Worm (Caenorhabditis elegans) whole organism, L1 larva: ENCODE results near the gene C08E8.5.

Experiments used
- Y116A8C.19 ChIP-seq: sonication (generic microtip); optimal IDR thresholded peaks from 2 replicates; lab custom pipeline; 2016; ENCODE audit warnings: missing compliant biosample characterization, missing genetic modification characterization, borderline replicate concordance
- aly-2 ChIP-seq: fragments of 150-350 bp; optimal IDR thresholded peaks from 2 replicates; lab custom pipeline; 2014; ENCODE audit warnings: missing biosample characterization, missing genetic modification characterization
- ama-1 ChIP-seq: fragments of 150-350 bp; optimal IDR thresholded peaks from 2 replicates; lab custom pipeline; 2014
- ceh-63 ChIP-seq: fragments of 200-800 bp; sonication (Bioruptor generic); optimal IDR thresholded peaks from 2 replicates; lab custom pipeline; 2018; ENCODE audit warnings: mild to moderate bottlenecking, missing genetic modification characterization, missing compliant biosample characterization
- ceh-8 ChIP-seq: fragments of 200-800 bp; sonication (Bioruptor generic); optimal IDR thresholded peaks from 2 replicates; lab custom pipeline; 2018; ENCODE audit warnings: mild to moderate bottlenecking, missing genetic modification characterization, moderate library complexity, missing compliant biosample characterization
- ces-1 ChIP-seq: fragments of 150-350 bp; optimal IDR thresholded peaks from 2 replicates; lab custom pipeline; 2014; ENCODE audit warnings: missing biosample characterization, missing genetic modification reagents, missing genetic modification characterization
- dpl-1 ChIP-seq, 3 experiments: fragments of 150-350 bp in 2 of 3; sonication (generic microtip) in 1 of 3; optimal IDR thresholded peaks; 2 replicates each; lab custom pipeline; 2014 to 2017; ENCODE audit warnings: missing biosample characterization in 3 of 3, missing genetic modification characterization in 3 of 3, missing genetic modification reagents in 3 of 3
- dsc-1 ChIP-seq: sonication (generic microtip); optimal IDR thresholded peaks from 2 replicates; lab custom pipeline; 2016; ENCODE audit warnings: mild to moderate bottlenecking, missing genetic modification characterization, missing compliant biosample characterization
- efl-3 ChIP-seq: fragments of 200-800 bp; sonication (Bioruptor generic); optimal IDR thresholded peaks from 2 replicates; lab custom pipeline; 2018; ENCODE audit warnings: mild to moderate bottlenecking, missing genetic modification characterization, missing compliant biosample characterization
- egl-13 ChIP-seq: sonication (generic microtip); optimal IDR thresholded peaks from 2 replicates; lab custom pipeline; 2016; ENCODE audit warnings: missing genotype, missing genetic modification reagents, missing genetic modification characterization, missing compliant biosample characterization
- elt-2 ChIP-seq: sonication (generic microtip); optimal IDR thresholded peaks from 2 replicates; lab custom pipeline; 2016; ENCODE audit warnings: missing genetic modification characterization, mild to moderate bottlenecking, inconsistent platforms, missing compliant biosample characterization, missing genetic modification reagents
- elt-3 ChIP-seq, 6 experiments: fragments of 150-350 bp in 1 of 6; sonication (generic microtip); optimal IDR thresholded peaks; 2 replicates each; lab custom pipeline; 2017 to 2018; ENCODE audit warnings: missing biosample characterization in 6 of 6, missing genetic modification characterization in 6 of 6, inconsistent platforms in 1 of 6
- fos-1 ChIP-seq: fragments of 150-350 bp; optimal IDR thresholded peaks from 2 replicates; lab custom pipeline; 2014; ENCODE audit warnings: missing biosample characterization, missing genetic modification characterization
- grh-1 ChIP-seq: fragments of 200-800 bp; sonication (Bioruptor generic); IDR thresholded peaks from 2 replicates; pipeline ENCODE4 v1.3.6; 2022; ENCODE audit warnings: missing genetic modification reagents, missing genetic modification characterization, missing compliant biosample characterization
- hlh-4 ChIP-seq: sonication (generic microtip); optimal IDR thresholded peaks from 2 replicates; lab custom pipeline; 2016; ENCODE audit warnings: mild to moderate bottlenecking, missing genetic modification characterization, missing compliant biosample characterization
- irx-1 ChIP-seq: sonication (generic microtip); optimal IDR thresholded peaks from 2 replicates; lab custom pipeline; 2016; ENCODE audit warnings: missing genetic modification characterization, missing compliant biosample characterization
- isw-1 ChIP-seq: fragments of 200-800 bp; sonication (Bioruptor generic); IDR thresholded peaks from 2 replicates; pipeline ENCODE4 v1.3.6; 2022; ENCODE audit warnings: missing genetic modification characterization, missing compliant biosample characterization
- jun-1 ChIP-seq: fragments of 150-350 bp; optimal IDR thresholded peaks from 2 replicates; lab custom pipeline; 2014; ENCODE audit warnings: missing biosample characterization, missing genetic modification reagents, missing genetic modification characterization
- lin-14 ChIP-seq: fragments of 200-800 bp; sonication (Bioruptor generic); optimal IDR thresholded peaks from 2 replicates; lab custom pipeline; 2018; ENCODE audit warnings: mild to moderate bottlenecking, missing genetic modification characterization, moderate library complexity, missing compliant biosample characterization
- lin-15B ChIP-seq: fragments of 150-350 bp; sonication (generic microtip); optimal IDR thresholded peaks from 3 replicates; lab custom pipeline; 2014; ENCODE audit warnings: missing biosample characterization, missing genetic modification characterization
- lin-35 ChIP-seq, 2 experiments: fragments of 150-350 bp; optimal IDR thresholded peaks; 2 replicates each; lab custom pipeline; 2014; ENCODE audit warnings: missing biosample characterization in 2 of 2, missing genetic modification characterization in 2 of 2, missing genetic modification reagents in 2 of 2
- lsy-2 ChIP-seq, 2 experiments: fragments of 150-350 bp; optimal IDR thresholded peaks; 2 replicates each; lab custom pipeline; 2014; ENCODE audit warnings: missing biosample characterization in 2 of 2, missing genetic modification characterization in 2 of 2
- mdl-1 ChIP-seq, 2 experiments: fragments of 150-350 bp; optimal IDR thresholded peaks; 2 replicates each; lab custom pipeline; 2014 to 2017; ENCODE audit warnings: missing biosample characterization in 2 of 2, missing genetic modification characterization in 2 of 2, inconsistent platforms in 1 of 2
- nhr-12 ChIP-seq: sonication (generic microtip); optimal IDR thresholded peaks from 2 replicates; lab custom pipeline; 2017; ENCODE audit warnings: missing biosample characterization, missing genetic modification characterization
- nhr-19 ChIP-seq: fragments of 200-800 bp; sonication (Bioruptor generic); conservative IDR thresholded peaks from 2 replicates; pipeline ENCODE4 v1.3.6; 2022; ENCODE audit warnings: missing genetic modification characterization, missing compliant biosample characterization
- nhr-20 ChIP-seq: sonication (generic microtip); optimal IDR thresholded peaks from 2 replicates; lab custom pipeline; 2016; ENCODE audit warnings: mild to moderate bottlenecking, missing genetic modification characterization, missing compliant biosample characterization
- nhr-28 ChIP-seq: fragments of 150-350 bp; optimal IDR thresholded peaks from 2 replicates; lab custom pipeline; 2014; ENCODE audit warnings: missing biosample characterization, missing genetic modification characterization
- nhr-71 ChIP-seq: sonication (generic microtip); optimal IDR thresholded peaks from 2 replicates; lab custom pipeline; 2016; ENCODE audit warnings: mild to moderate bottlenecking, missing genetic modification characterization, moderate library complexity, missing compliant biosample characterization
- nhr-77 ChIP-seq: fragments of 150-350 bp; optimal IDR thresholded peaks from 2 replicates; lab custom pipeline; 2014; ENCODE audit warnings: missing biosample characterization, missing genetic modification characterization
- nhr-84 ChIP-seq: sonication (generic microtip); optimal IDR thresholded peaks from 2 replicates; lab custom pipeline; 2017; ENCODE audit warnings: missing biosample characterization, missing genetic modification characterization
- nhr-85 ChIP-seq: sonication (generic microtip); peaks from one replicate; lab custom pipeline; 2016; ENCODE audit warnings: missing genetic modification characterization, inconsistent platforms, missing compliant biosample characterization
- nhr-90 ChIP-seq: sonication (generic microtip); optimal IDR thresholded peaks from 2 replicates; lab custom pipeline; 2016; ENCODE audit warnings: mild to moderate bottlenecking, missing genetic modification characterization, missing compliant biosample characterization; ENCODE audit not compliant: poor library complexity
- pag-3 ChIP-seq: sonication (generic microtip); optimal IDR thresholded peaks from 2 replicates; lab custom pipeline; 2017; ENCODE audit warnings: missing genetic modification characterization, mild to moderate bottlenecking, missing compliant biosample characterization, antibody characterized with exemption, borderline replicate concordance; ENCODE audit not compliant: insufficient read depth
- pax-3 ChIP-seq: fragments of 200-800 bp; sonication (Bioruptor generic); optimal IDR thresholded peaks from 2 replicates; lab custom pipeline; 2018; ENCODE audit warnings: mild to moderate bottlenecking, missing genetic modification characterization, moderate library complexity, missing compliant biosample characterization
- rnt-1 ChIP-seq: sonication (generic microtip); optimal IDR thresholded peaks from 2 replicates; lab custom pipeline; 2016; ENCODE audit warnings: mild to moderate bottlenecking, missing genetic modification characterization, moderate library complexity, missing compliant biosample characterization
- skn-1 ChIP-seq: fragments of 150-350 bp; optimal IDR thresholded peaks from 2 replicates; lab custom pipeline; 2014; ENCODE audit warnings: missing biosample characterization, missing genetic modification characterization
- sox-4 ChIP-seq: sonication (generic microtip); optimal IDR thresholded peaks from 2 replicates; lab custom pipeline; 2016; ENCODE audit warnings: missing genetic modification characterization, missing compliant biosample characterization
- sup-37 ChIP-seq: fragments of 200-800 bp; sonication (Bioruptor generic); optimal IDR thresholded peaks from 2 replicates; lab custom pipeline; 2018; ENCODE audit warnings: mild to moderate bottlenecking, missing genetic modification characterization, missing compliant biosample characterization
- tlp-1 ChIP-seq: fragments of 150-350 bp; optimal IDR thresholded peaks from 2 replicates; lab custom pipeline; 2014; ENCODE audit warnings: missing biosample characterization, missing genetic modification characterization
- unc-62 ChIP-seq: fragments of 150-350 bp; optimal IDR thresholded peaks from 2 replicates; lab custom pipeline; 2014; ENCODE audit warnings: missing biosample characterization, missing genetic modification reagents, missing genetic modification characterization
- unc-98 ChIP-seq: fragments of 200-800 bp; sonication (Bioruptor generic); IDR thresholded peaks from 2 replicates; pipeline ENCODE4 v1.3.6; 2022; ENCODE audit warnings: missing genetic modification characterization, missing compliant biosample characterization
- zip-4 ChIP-seq: fragments of 200-800 bp; sonication (Bioruptor generic); optimal IDR thresholded peaks from 2 replicates; lab custom pipeline; 2018; ENCODE audit warnings: mild to moderate bottlenecking, missing genetic modification characterization, moderate library complexity, missing compliant biosample characterization
- ztf-4 ChIP-seq: fragments of 150-350 bp; optimal IDR thresholded peaks from 2 replicates; lab custom pipeline; 2014; ENCODE audit warnings: missing biosample characterization, missing genetic modification characterization

C08E8.5 gene

ce11 chrV:18346080-18346479 is 13.7 kb downstream of the C08E8.5 start (continued):
- peak in 1 of 2 experiments; percentile 71 for TF ChIP-seq lin-35 (GFP tag; optimal IDR thresholded peaks at IDR 0.05; lab: Kevin White, UChicago)
- TF ChIP-seq ztf-4 (tag; lab: Kevin White, UChicago), result no peak
- TF ChIP-seq jun-1 (tag; lab: Kevin White, UChicago), result peak; percentile 89
- no peak for TF ChIP-seq Y116A8C.19 (tag; lab: Kevin White, UChicago)
- TF ChIP-seq dsc-1 (tag; lab: Kevin White, UChicago), result no peak
- TF ChIP-seq lin-15B (tag; lab: Kevin White, UChicago), result no peak
- TF ChIP-seq lsy-2 (tag; optimal IDR thresholded peaks at IDR 0.05; lab: Kevin White, UChicago), result no peak
- no peak for TF ChIP-seq isw-1 (GFP tag; lab: Robert Waterston, UW)
- no peak for TF ChIP-seq nhr-28 (tag; lab: Kevin White, UChicago)
- peak; percentile 100 for TF ChIP-seq elt-2 (tag; lab: Kevin White, UChicago)
- peak; percentile 80 for TF ChIP-seq lin-14 (GFP tag; lab: Kevin White, UChicago)
- TF ChIP-seq rnt-1 (tag; lab: Kevin White, UChicago), result no peak
- peak; percentile 65 for TF ChIP-seq nhr-90 (tag; lab: Kevin White, UChicago)
- TF ChIP-seq pag-3, result no peak
- no peak for TF ChIP-seq zip-4
- TF ChIP-seq nhr-12 (tag; lab: Kevin White, UChicago), result no peak
- TF ChIP-seq unc-62 (GFP tag; lab: Kevin White, UChicago), result no peak
- no peak for TF ChIP-seq nhr-77 (tag; lab: Kevin White, UChicago)
- no peak for TF ChIP-seq unc-98
- TF ChIP-seq ama-1 (lab: Kevin White, UChicago), result no peak
- TF ChIP-seq ces-1, result no peak
- TF ChIP-seq grh-1 (GFP tag; lab: Robert Waterston, UW), result no peak
- TF ChIP-seq nhr-85 (tag; lab: Kevin White, UChicago), result no peak
- peak in 5 of 6 experiments; percentile 87 to 97 (median 88) for TF ChIP-seq elt-3 (tag; optimal IDR thresholded peaks at IDR 0.05; lab: Kevin White, UChicago)
- peak; percentile 63 for TF ChIP-seq tlp-1 (tag; lab: Kevin White, UChicago)
- TF ChIP-seq nhr-19 (GFP tag; lab: Robert Waterston, UW), result peak; percentile 35
- peak in 1 of 2 experiments; percentile 55 for TF ChIP-seq mdl-1 (tag; optimal IDR thresholded peaks at IDR 0.05; lab: Kevin White, UChicago)
- peak; percentile 30 for TF ChIP-seq pax-3 (tag; lab: Kevin White, UChicago)
- peak; percentile 53 for TF ChIP-seq skn-1 (tag; lab: Kevin White, UChicago)
- peak; percentile 47 for TF ChIP-seq nhr-71 (tag; lab: Kevin White, UChicago)
- TF ChIP-seq efl-3 (GFP tag; lab: Kevin White, UChicago), result no peak
- peak; percentile 71 for TF ChIP-seq nhr-20 (tag; lab: Kevin White, UChicago)
- no peak for TF ChIP-seq aly-2 (tag; lab: Kevin White, UChicago)

ce11 chrV:18344194-18344593 is 15.6 kb downstream of the C08E8.5 start:
- TF ChIP-seq isw-1 (GFP tag; lab: Robert Waterston, UW) (no peak), ceh-8 (GFP tag; lab: Kevin White, UChicago) (no peak), dpl-1 (GFP tag; optimal IDR thresholded peaks at IDR 0.05; lab: Kevin White, UChicago) (no peak), pag-3 (no peak), irx-1 (no peak), ceh-63 (GFP tag; lab: Kevin White, UChicago) (no peak), nhr-84 (no peak), nhr-71 (tag; lab: Kevin White, UChicago) (no peak), efl-3 (GFP tag; lab: Kevin White, UChicago) (no peak), hlh-4 (no peak)
- TF ChIP-seq, all 84 proteins: peak for 0

ce11 chrV:18339807-18340206 is 20.0 kb downstream of the C08E8.5 start, which contains the start of gene C08E8.10:
C08E8.10 (minus strand) TSS chrV:18339907.
- TF ChIP-seq ceh-63 (GFP tag; lab: Kevin White, UChicago), result no peak
- TF ChIP-seq sup-37 (GFP tag; lab: Kevin White, UChicago), result no peak
- no peak for TF ChIP-seq egl-13 (tag; lab: Kevin White, UChicago)
- no peak for TF ChIP-seq pax-3 (tag; lab: Kevin White, UChicago)
- TF ChIP-seq ces-1, result no peak
- no peak for TF ChIP-seq sox-4 (tag; lab: Kevin White, UChicago)
- no peak for TF ChIP-seq skn-1 (tag; lab: Kevin White, UChicago)
- TF ChIP-seq fos-1 (tag; lab: Kevin White, UChicago), result no peak
- TF ChIP-seq nhr-85 (tag; lab: Kevin White, UChicago), result no peak
